Fruit fly (Drosophila melanogaster) whole organism, embryonic: ENCODE results near the gene CG31793.

Experiments used
- Aef1 ChIP-seq: fragments of 200-800 bp; sonication (Bioruptor generic); IDR thresholded peaks from 3 replicates; pipeline ENCODE4 v1.3.6; 2022; ENCODE audit warnings: missing biosample characterization, missing genetic modification characterization
- CG10147 ChIP-seq: fragments of 200-800 bp; sonication (Bioruptor generic); optimal IDR thresholded peaks from 2 replicates; lab custom pipeline; 2019; ENCODE audit warnings: missing biosample characterization, mild to moderate bottlenecking, missing genetic modification characterization, moderate library complexity
- CG11560 ChIP-seq: fragments of 200-800 bp; sonication (Bioruptor generic); IDR thresholded peaks from 3 replicates; pipeline ENCODE4 v1.3.6; 2022; ENCODE audit warnings: missing biosample characterization, missing genetic modification characterization
- CG12071 ChIP-seq: fragments of 200-800 bp; sonication (Bioruptor generic); optimal IDR thresholded peaks from 3 replicates; lab custom pipeline; 2018; ENCODE audit warnings: missing biosample characterization, mild to moderate bottlenecking, missing genetic modification characterization
- CG12391 ChIP-seq: fragments of 200-800 bp; sonication (Bioruptor generic); optimal IDR thresholded peaks from 3 replicates; lab custom pipeline; 2018; ENCODE audit warnings: missing biosample characterization, mild to moderate bottlenecking, missing genetic modification characterization, moderate library complexity
- CG1647 ChIP-seq: fragments of 200-800 bp; sonication (Bioruptor generic); optimal IDR thresholded peaks from 3 replicates; lab custom pipeline; 2016; ENCODE audit warnings: missing biosample characterization, missing genetic modification characterization
- CG17359 ChIP-seq: fragments of 200-800 bp; sonication (Bioruptor generic); optimal IDR thresholded peaks from 3 replicates; lab custom pipeline; 2018; ENCODE audit warnings: missing biosample characterization, mild to moderate bottlenecking, missing genetic modification characterization, moderate library complexity
- CG17361 ChIP-seq: fragments of 200-800 bp; sonication (Bioruptor generic); IDR thresholded peaks from 3 replicates; pipeline ENCODE4 v1.3.6; 2022; ENCODE audit warnings: missing biosample characterization, missing genetic modification characterization
- CG17568 ChIP-seq: fragments of 200-800 bp; sonication (Bioruptor generic); optimal IDR thresholded peaks from 2 replicates; lab custom pipeline; 2018; ENCODE audit warnings: missing biosample characterization, mild to moderate bottlenecking, missing genetic modification characterization, moderate library complexity
- CG17612 ChIP-seq: fragments of 200-800 bp; sonication (Bioruptor generic); IDR thresholded peaks from 2 replicates; pipeline ENCODE4 v1.3.6; 2022; ENCODE audit warnings: missing biosample characterization, missing genetic modification characterization
- CG31388 ChIP-seq: fragments of 200-800 bp; sonication (Bioruptor generic); optimal IDR thresholded peaks from 2 replicates; lab custom pipeline; 2016; ENCODE audit warnings: missing biosample characterization, missing genetic modification characterization
- CG4820 ChIP-seq: fragments of 200-800 bp; sonication (Bioruptor generic); optimal IDR thresholded peaks from 3 replicates; lab custom pipeline; 2016; ENCODE audit warnings: missing biosample characterization, missing genetic modification characterization
- CG5180 ChIP-seq: fragments of 200-800 bp; sonication (Bioruptor generic); optimal IDR thresholded peaks from 3 replicates; lab custom pipeline; 2017; ENCODE audit warnings: missing biosample characterization, missing genetic modification characterization, mild to moderate bottlenecking, moderate library complexity, missing genetic modification reagents
- CG6175 ChIP-seq: fragments of 200-800 bp; sonication (Bioruptor generic); IDR thresholded peaks from 3 replicates; pipeline ENCODE4 v1.3.6; 2022; ENCODE audit warnings: missing biosample characterization, missing genetic modification characterization
- CG7745 ChIP-seq: fragments of 200-800 bp; sonication (Bioruptor generic); optimal IDR thresholded peaks from 2 replicates; lab custom pipeline; 2018; ENCODE audit warnings: missing biosample characterization, mild to moderate bottlenecking, missing genetic modification characterization, moderate library complexity
- CG8388 ChIP-seq: fragments of 200-800 bp; sonication (Bioruptor generic); optimal IDR thresholded peaks from 2 replicates; lab custom pipeline; 2019; ENCODE audit warnings: missing biosample characterization, mild to moderate bottlenecking, missing genetic modification characterization, moderate library complexity
- CG9727 ChIP-seq: fragments of 200-800 bp; sonication (Bioruptor generic); optimal IDR thresholded peaks from 3 replicates; lab custom pipeline; 2017; ENCODE audit warnings: missing biosample characterization, mild to moderate bottlenecking, missing genetic modification characterization
- CG9876 ChIP-seq: fragments of 200-800 bp; sonication (Bioruptor generic); optimal IDR thresholded peaks from 2 replicates; lab custom pipeline; 2016; ENCODE audit warnings: missing biosample characterization, missing genetic modification characterization
- CG9932 ChIP-seq: fragments of 200-800 bp; sonication (Bioruptor generic); IDR thresholded peaks from 2 replicates; pipeline ENCODE4 v1.3.6; 2022; ENCODE audit warnings: missing biosample characterization, missing genetic modification characterization
- CkIIα-i1 ChIP-seq: fragments of 200-800 bp; sonication (Bioruptor generic); IDR thresholded peaks from 2 replicates; pipeline ENCODE4 v1.3.6; 2022; ENCODE audit warnings: missing biosample characterization, missing genetic modification characterization
- CoRest ChIP-seq: fragments of 200-800 bp; sonication (Bioruptor generic); optimal IDR thresholded peaks from 3 replicates; lab custom pipeline; 2018; ENCODE audit warnings: missing biosample characterization, mild to moderate bottlenecking, missing genetic modification characterization, moderate library complexity
- Deaf1 ChIP-seq: fragments of 200-800 bp; optimal IDR thresholded peaks from 3 replicates; lab custom pipeline; 2019; ENCODE audit warnings: missing biosample characterization, mild to moderate bottlenecking, missing genetic modification characterization, moderate library complexity
- Dek ChIP-seq: fragments of 200-800 bp; sonication (Bioruptor generic); optimal IDR thresholded peaks from 3 replicates; lab custom pipeline; 2019; ENCODE audit warnings: missing biosample characterization, mild to moderate bottlenecking, missing genetic modification characterization, moderate library complexity
- Dp ChIP-seq: fragments of 200-800 bp; sonication (Bioruptor generic); optimal IDR thresholded peaks from 2 replicates; lab custom pipeline; 2018; ENCODE audit warnings: missing biosample characterization, mild to moderate bottlenecking, missing genetic modification characterization, moderate library complexity
- HLH3B ChIP-seq: fragments of 200-800 bp; sonication (Bioruptor generic); IDR thresholded peaks from 2 replicates; pipeline ENCODE4 v1.3.6; 2022; ENCODE audit warnings: missing biosample characterization, missing genetic modification characterization
- HmgZ ChIP-seq: fragments of 200-800 bp; sonication (Bioruptor generic); optimal IDR thresholded peaks from 2 replicates; lab custom pipeline; 2018; ENCODE audit warnings: missing biosample characterization, mild to moderate bottlenecking, missing genetic modification characterization
- Neu2 ChIP-seq: fragments of 200-800 bp; sonication (Bioruptor generic); optimal IDR thresholded peaks from 3 replicates; lab custom pipeline; 2016; ENCODE audit warnings: missing biosample characterization, missing genetic modification characterization, borderline replicate concordance
- Opbp ChIP-seq: fragments of 200-800 bp; sonication (Bioruptor generic); IDR thresholded peaks from 3 replicates; pipeline ENCODE4 v1.3.6; 2022; ENCODE audit warnings: missing biosample characterization, missing genetic modification characterization; ENCODE audit not compliant: partially characterized antibody
- Rx ChIP-seq: fragments of 200-800 bp; sonication (Bioruptor generic); IDR thresholded peaks from 2 replicates; pipeline ENCODE4 v1.3.6; 2022; ENCODE audit warnings: missing biosample characterization, missing genetic modification characterization
- Stat92E ChIP-seq, 3 experiments: fragments of >200 bp in 2 of 3; fragments of 200-800 bp in 1 of 3; sonication (Bioruptor generic) in 1 of 3; optimal IDR thresholded peaks; 2 replicates each; lab custom pipeline; 2017 to 2019; ENCODE audit warnings: missing biosample characterization in 3 of 3, missing genetic modification characterization in 3 of 3, mild to moderate bottlenecking in 1 of 3, moderate library complexity in 1 of 3
- YL-1 ChIP-seq: fragments of 200-800 bp; sonication (Bioruptor generic); optimal IDR thresholded peaks from 3 replicates; lab custom pipeline; 2017; ENCODE audit warnings: missing biosample characterization, mild to moderate bottlenecking, missing genetic modification characterization
- bab2 ChIP-seq: fragments of 200-800 bp; sonication (Bioruptor generic); optimal IDR thresholded peaks from 2 replicates; lab custom pipeline; 2016; ENCODE audit warnings: missing biosample characterization, missing genetic modification characterization
- br ChIP-seq: fragments of >200 bp; optimal IDR thresholded peaks from 2 replicates; lab custom pipeline; 2017
- cas ChIP-seq: fragments of 200-800 bp; sonication (Bioruptor generic); IDR thresholded peaks from 2 replicates; pipeline ENCODE4 v1.3.6; 2022; ENCODE audit warnings: missing biosample characterization, missing genetic modification characterization
- cato ChIP-seq: fragments of 200-800 bp; sonication (Bioruptor generic); optimal IDR thresholded peaks from 2 replicates; lab custom pipeline; 2016; ENCODE audit warnings: missing biosample characterization, missing genetic modification characterization, borderline replicate concordance
- dm ChIP-seq: fragments of 200-800 bp; sonication (Bioruptor generic); optimal IDR thresholded peaks from 3 replicates; lab custom pipeline; 2016; ENCODE audit warnings: missing biosample characterization, missing genetic modification characterization
- dpn ChIP-seq, 2 experiments: fragments of 200-800 bp; sonication (Bioruptor generic); optimal IDR thresholded peaks; 3 replicates each; lab custom pipeline; 2016; ENCODE audit warnings: missing biosample characterization in 2 of 2, missing genetic modification characterization in 2 of 2
- en ChIP-seq: fragments of 200-800 bp; sonication (Bioruptor generic); optimal IDR thresholded peaks from 2 replicates; lab custom pipeline; 2016; ENCODE audit warnings: missing biosample characterization, missing genetic modification characterization
- ftz-f1 ChIP-seq: fragments of 200-800 bp; sonication (Bioruptor generic); optimal IDR thresholded peaks from 2 replicates; lab custom pipeline; 2016; ENCODE audit warnings: missing biosample characterization, missing genetic modification characterization
- gem ChIP-seq: fragments of 200-800 bp; sonication (Bioruptor generic); optimal IDR thresholded peaks from 2 replicates; lab custom pipeline; 2019; ENCODE audit warnings: missing biosample characterization, mild to moderate bottlenecking, missing genetic modification characterization, moderate library complexity
- kni ChIP-seq: fragments of 200-800 bp; sonication (Bioruptor generic); optimal IDR thresholded peaks from 3 replicates; lab custom pipeline; 2017; ENCODE audit warnings: mild to moderate bottlenecking, missing biosample characterization, missing genetic modification reagents, missing genetic modification characterization
- nau ChIP-seq: fragments of 200-800 bp; sonication (Bioruptor generic); optimal IDR thresholded peaks from 3 replicates; lab custom pipeline; 2017; ENCODE audit warnings: missing biosample characterization, mild to moderate bottlenecking, missing genetic modification characterization, missing genetic modification reagents
- onecut ChIP-seq: fragments of 200-800 bp; sonication (Bioruptor generic); IDR thresholded peaks from 2 replicates; pipeline ENCODE4 v1.3.6; 2022; ENCODE audit warnings: missing biosample characterization, missing genetic modification characterization
- pan ChIP-seq, 4 experiments: fragments of >200 bp in 3 of 4; fragments of 200-800 bp in 1 of 4; sonication (Bioruptor generic) in 1 of 4; optimal IDR thresholded peaks in 3 of 4; IDR thresholded peaks in 1 of 4; 2 replicates each; pipeline versions ENCODE4 v1.3.6 to Lab custom; 2017 to 2022; ENCODE audit warnings: missing biosample characterization in 2 of 4, missing genetic modification characterization in 2 of 4, mixed read lengths in 1 of 4
- sc ChIP-seq, 3 experiments: fragments of >200 bp in 2 of 3; fragments of 200-800 bp in 1 of 3; sonication (Bioruptor generic) in 1 of 3; optimal IDR thresholded peaks; 2 replicates in 2 of 3; 3 replicates in 1 of 3; lab custom pipeline; 2017; ENCODE audit warnings: mild to moderate bottlenecking in 1 of 3, missing biosample characterization in 1 of 3, missing genetic modification characterization in 1 of 3, missing genetic modification reagents in 1 of 3
- schlank ChIP-seq: fragments of 200-800 bp; sonication (Bioruptor generic); optimal IDR thresholded peaks from 2 replicates; lab custom pipeline; 2018; ENCODE audit warnings: missing biosample characterization, mild to moderate bottlenecking, missing genetic modification characterization
- tup ChIP-seq: fragments of 200-800 bp; sonication (Bioruptor generic); optimal IDR thresholded peaks from 2 replicates; lab custom pipeline; 2016; ENCODE audit warnings: missing biosample characterization, mild to moderate bottlenecking, missing genetic modification characterization, moderate library complexity
- usp ChIP-seq: fragments of >200 bp; optimal IDR thresholded peaks from 2 replicates; lab custom pipeline; 2017; ENCODE audit warnings: missing biosample characterization, missing genetic modification characterization
- wor ChIP-seq: fragments of 200-800 bp; sonication (Bioruptor generic); IDR thresholded peaks from 2 replicates; pipeline ENCODE4 v1.3.6; 2022; ENCODE audit warnings: missing biosample characterization, missing genetic modification characterization

The CG31793 gene

dm6 chr2L:19045111-19045560 is 42.0 kb downstream of the CG31793 start, which contains the start of the genes Ttc19 and Acn (continued):
- TF ChIP-seq CG4820 (peak; percentile 80), CG9876 (GFP tag; lab: Kevin White, UChicago) (peak; percentile 83), Rx (GFP tag; lab: Robert Waterston, UW) (peak; percentile 53; the same call in 1 of the 2 replicates), CG10147 (GFP tag; lab: Kevin White, UChicago) (peak; percentile 84), CG17568 (GFP tag; lab: Kevin White, UChicago) (no peak), CG7745 (tag; lab: Kevin White, UChicago) (no peak), gem (tag; lab: Kevin White, UChicago) (peak; percentile 88), cas (GFP tag; lab: Robert Waterston, UW) (peak; percentile 68; the same call in 1 of the 2 replicates), Deaf1 (no peak), Aef1 (GFP tag; lab: Robert Waterston, UW) (peak; percentile 85), tup (peak; percentile 71), CG11560 (tag; lab: Robert Waterston, UW) (peak; percentile 52; the same call in 2 of the 3 replicates), Opbp (GFP tag; lab: Robert Waterston, UW) (peak; percentile 96), CG9727 (GFP tag; lab: Kevin White, UChicago) (peak; percentile 86), CG1647 (peak; percentile 88), br (lab: Kevin White, UChicago) (no peak), cato (GFP tag; lab: Kevin White, UChicago) (peak; percentile 68), CG5180 (GFP tag; lab: Kevin White, UChicago) (no peak), CG17359 (tag; lab: Kevin White, UChicago) (peak; percentile 82), YL-1 (GFP tag; lab: Kevin White, UChicago) (peak; percentile 91), onecut (GFP tag; lab: Robert Waterston, UW) (peak; percentile 72), sc (optimal IDR thresholded peaks at IDR 0.05; lab: Kevin White, UChicago) (no peak), sc (GFP tag; optimal IDR thresholded peaks at IDR 0.05; lab: Kevin White, UChicago) (peak; percentile 32), CG17361 (GFP tag; lab: Robert Waterston, UW) (peak; percentile 91), HmgZ (tag; lab: Kevin White, UChicago) (peak; percentile 82), Dek (tag; lab: Kevin White, UChicago) (peak; percentile 82), Neu2 (GFP tag; lab: Kevin White, UChicago) (peak; percentile 78), wor (GFP tag; lab: Robert Waterston, UW) (peak; percentile 65), CkIIα-i1 (GFP tag; lab: Robert Waterston, UW) (no peak), CG8388 (GFP tag; lab: Kevin White, UChicago) (peak; percentile 81), schlank (tag; lab: Kevin White, UChicago) (peak; percentile 62), CoRest (tag; lab: Kevin White, UChicago) (peak; percentile 88), kni (GFP tag; lab: Kevin White, UChicago) (no peak), ftz-f1 (peak; percentile 40), CG17612 (peak; percentile 34; the same call in 1 of the 2 replicates), pan (optimal IDR thresholded peaks at IDR 0.05; lab: Kevin White, UChicago) (no peak), pan (GFP tag; optimal IDR thresholded peaks at IDR 0.05 in 1 of 2, IDR thresholded peaks at IDR 0.05 in 1 of 2) (peak in 1 of 2 experiments; percentile 87), CG12071 (GFP tag; lab: Kevin White, UChicago) (no peak), Dp (GFP tag; lab: Kevin White, UChicago) (peak; percentile 53), dpn (GFP tag; optimal IDR thresholded peaks at IDR 0.05; lab: Kevin White, UChicago) (peak; percentile 72 to 92), CG12391 (tag; lab: Kevin White, UChicago) (peak; percentile 94), bab2 (GFP tag; lab: Kevin White, UChicago) (peak; percentile 90), dm (GFP tag; lab: Kevin White, UChicago) (peak; percentile 80), Stat92E (GFP tag; optimal IDR thresholded peaks at IDR 0.05; lab: Kevin White, UChicago) (peak in 1 of 3 experiments; percentile 8), usp (GFP tag; lab: Kevin White, UChicago) (no peak), en (peak; percentile 76), nau (GFP tag; lab: Kevin White, UChicago) (no peak), CG31388 (GFP tag; lab: Kevin White, UChicago) (peak; percentile 36), HLH3B (GFP tag; lab: Robert Waterston, UW) (peak; percentile 75), CG6175 (GFP tag; lab: Robert Waterston, UW) (peak; percentile 61; the same call in 1 of the 3 replicates), CG9932 (GFP tag; lab: Robert Waterston, UW) (peak; percentile 92)
